Worm (Caenorhabditis elegans) whole organism, young adult: ENCODE data around the gene K08H2.10.

ENCODE experiments used
- B0261.1 ChIP-seq: sonication (generic microtip); optimal IDR thresholded peaks from 2 replicates; lab custom pipeline; 2016; ENCODE audit warnings: mild to moderate bottlenecking, missing genetic modification characterization, moderate library complexity, missing compliant biosample characterization
- F22D6.2 ChIP-seq: sonication (generic microtip); optimal IDR thresholded peaks from 2 replicates; lab custom pipeline; 2016; ENCODE audit warnings: mild to moderate bottlenecking, missing genetic modification characterization, missing compliant biosample characterization
- F37B4.10 ChIP-seq: fragments of 200-800 bp; sonication (Bioruptor generic); IDR thresholded peaks from 2 replicates; pipeline ENCODE4 v1.3.6; 2022; ENCODE audit warnings: missing genetic modification characterization, missing compliant biosample characterization
- F55B11.4 ChIP-seq: sonication (generic microtip); optimal IDR thresholded peaks from 2 replicates; lab custom pipeline; 2016; ENCODE audit warnings: missing compliant biosample characterization, missing genetic modification characterization, borderline replicate concordance; ENCODE audit not compliant: insufficient read depth
- F57C9.4 ChIP-seq: sonication (generic microtip); optimal IDR thresholded peaks from 2 replicates; lab custom pipeline; 2017; ENCODE audit warnings: mild to moderate bottlenecking, missing genetic modification characterization, missing compliant biosample characterization
- K12H6.12 ChIP-seq: fragments of 200-800 bp; sonication (Bioruptor generic); optimal IDR thresholded peaks from 2 replicates; lab custom pipeline; 2018; ENCODE audit warnings: mild to moderate bottlenecking, missing genetic modification characterization, missing compliant biosample characterization
- Y53G8AR.9 ChIP-seq: fragments of 200-800 bp; sonication (Bioruptor generic); conservative IDR thresholded peaks from 2 replicates; pipeline ENCODE4 v1.3.6; 2022; ENCODE audit warnings: missing genetic modification reagents, missing genetic modification characterization, missing compliant biosample characterization
- Y95B8A.8 ChIP-seq: fragments of 200-800 bp; sonication (Bioruptor generic); IDR thresholded peaks from 2 replicates; pipeline ENCODE4 v1.3.6; 2022; ENCODE audit warnings: missing genetic modification reagents, missing genetic modification characterization, missing compliant biosample characterization
- akir-1 ChIP-seq: fragments of 200-800 bp; sonication (Bioruptor generic); optimal IDR thresholded peaks from 2 replicates; lab custom pipeline; 2018; ENCODE audit warnings: mild to moderate bottlenecking, missing genetic modification characterization, moderate library complexity, missing compliant biosample characterization
- bed-1 ChIP-seq: fragments of 200-800 bp; sonication (Bioruptor generic); IDR thresholded peaks from 2 replicates; pipeline ENCODE4 v1.3.6; 2022; ENCODE audit warnings: missing genetic modification reagents, missing genetic modification characterization, missing compliant biosample characterization
- bed-2 ChIP-seq: fragments of 200-800 bp; sonication (Bioruptor generic); IDR thresholded peaks from 2 replicates; pipeline ENCODE4 v1.3.6; 2022; ENCODE audit warnings: missing genetic modification reagents, missing genetic modification characterization, missing compliant biosample characterization
- ceh-27 ChIP-seq: fragments of 200-800 bp; sonication (Bioruptor generic); optimal IDR thresholded peaks from 2 replicates; lab custom pipeline; 2018; ENCODE audit warnings: mild to moderate bottlenecking, missing genetic modification characterization, moderate library complexity, missing compliant biosample characterization
- ceh-58 ChIP-seq: fragments of 200-800 bp; sonication (Bioruptor generic); IDR thresholded peaks from 2 replicates; pipeline ENCODE4 v1.3.6; 2022; ENCODE audit warnings: missing genetic modification characterization, missing compliant biosample characterization
- ceh-91 ChIP-seq: fragments of 200-800 bp; sonication (Bioruptor generic); IDR thresholded peaks from 2 replicates; pipeline ENCODE4 v1.3.6; 2022; ENCODE audit warnings: missing genetic modification reagents, missing genetic modification characterization, missing compliant biosample characterization
- chd-7 ChIP-seq: sonication (generic microtip); optimal IDR thresholded peaks from 2 replicates; lab custom pipeline; 2016; ENCODE audit warnings: mild to moderate bottlenecking, missing genetic modification characterization, moderate library complexity, missing compliant biosample characterization
- die-1 ChIP-seq: sonication (generic microtip); optimal IDR thresholded peaks from 2 replicates; lab custom pipeline; 2016; ENCODE audit warnings: missing genotype, mild to moderate bottlenecking, missing genetic modification characterization, missing compliant biosample characterization
- efl-1 ChIP-seq: fragments of 150-350 bp; optimal IDR thresholded peaks from 2 replicates; lab custom pipeline; 2014; ENCODE audit warnings: missing biosample characterization, missing genetic modification reagents, missing genetic modification characterization
- egl-18 ChIP-seq: fragments of 200-800 bp; sonication (Bioruptor generic); IDR thresholded peaks from 2 replicates; pipeline ENCODE4 v1.3.6; 2022; ENCODE audit warnings: missing genetic modification reagents, missing genetic modification characterization, missing compliant biosample characterization
- egrh-3 ChIP-seq: fragments of 200-800 bp; sonication (Bioruptor generic); IDR thresholded peaks from 2 replicates; pipeline ENCODE4 v1.3.6; 2022; ENCODE audit warnings: missing genetic modification reagents, missing genetic modification characterization, missing compliant biosample characterization
- hmg-1.2 ChIP-seq: fragments of 200-800 bp; sonication (Bioruptor generic); IDR thresholded peaks from 2 replicates; pipeline ENCODE4 v1.3.6; 2022; ENCODE audit warnings: missing genetic modification reagents, missing genetic modification characterization, missing compliant biosample characterization
- lin-26 ChIP-seq: fragments of 200-800 bp; sonication (Bioruptor generic); IDR thresholded peaks from 2 replicates; pipeline ENCODE4 v1.3.6; 2022; ENCODE audit warnings: missing genetic modification reagents, missing genetic modification characterization, missing compliant biosample characterization
- lsy-27 ChIP-seq: sonication (generic microtip); optimal IDR thresholded peaks from 2 replicates; lab custom pipeline; 2017; ENCODE audit warnings: missing genetic modification characterization, mild to moderate bottlenecking, missing compliant biosample characterization, antibody characterized with exemption, missing genotype, borderline replicate concordance; ENCODE audit not compliant: insufficient read depth
- madf-6 ChIP-seq: fragments of 200-800 bp; sonication (Bioruptor generic); IDR thresholded peaks from 2 replicates; pipeline ENCODE4 v1.3.6; 2022; ENCODE audit warnings: missing genetic modification reagents, missing genetic modification characterization, missing compliant biosample characterization
- madf-8 ChIP-seq: fragments of 200-800 bp; sonication (Bioruptor generic); conservative IDR thresholded peaks from 2 replicates; pipeline ENCODE4 v1.3.6; 2022; ENCODE audit warnings: missing genetic modification reagents, missing genetic modification characterization, missing compliant biosample characterization
- nfya-2 ChIP-seq: fragments of 200-800 bp; sonication (Bioruptor generic); IDR thresholded peaks from 2 replicates; pipeline ENCODE4 v1.3.6; 2022; ENCODE audit warnings: missing genetic modification reagents, missing genetic modification characterization, missing compliant biosample characterization
- nhr-120 ChIP-seq: fragments of 200-800 bp; sonication (Bioruptor generic); IDR thresholded peaks from 2 replicates; pipeline ENCODE4 v1.3.6; 2022; ENCODE audit warnings: missing genetic modification characterization, missing compliant biosample characterization
- nhr-80 ChIP-seq: sonication (generic microtip); optimal IDR thresholded peaks from 2 replicates; lab custom pipeline; 2016; ENCODE audit warnings: missing genetic modification characterization, missing compliant biosample characterization
- nhr-90 ChIP-seq: sonication (generic microtip); optimal IDR thresholded peaks from 2 replicates; lab custom pipeline; 2016; ENCODE audit warnings: missing genotype, mild to moderate bottlenecking, missing genetic modification characterization, missing compliant biosample characterization
- tbp1 ChIP-seq: fragments of 200-800 bp; sonication (Bioruptor generic); optimal IDR thresholded peaks from 2 replicates; lab custom pipeline; 2018; ENCODE audit warnings: mild to moderate bottlenecking, missing genetic modification characterization, missing compliant biosample characterization
- tlf-1 ChIP-seq: fragments of 200-800 bp; sonication (Bioruptor generic); optimal IDR thresholded peaks from 2 replicates; lab custom pipeline; 2018; ENCODE audit warnings: mild to moderate bottlenecking, missing genetic modification characterization, missing compliant biosample characterization
- zfh-2 ChIP-seq: fragments of 200-800 bp; sonication (Bioruptor generic); conservative IDR thresholded peaks from 2 replicates; pipeline ENCODE4 v1.3.6; 2022; ENCODE audit warnings: missing genetic modification reagents, missing genetic modification characterization, missing compliant biosample characterization
- zim-3 ChIP-seq: sonication (generic microtip); optimal IDR thresholded peaks from 2 replicates; lab custom pipeline; 2017; ENCODE audit warnings: mild to moderate bottlenecking, missing genetic modification characterization, moderate library complexity, missing compliant biosample characterization
- ztf-22 ChIP-seq: fragments of 200-800 bp; sonication (Bioruptor generic); optimal IDR thresholded peaks from 2 replicates; lab custom pipeline; 2018; ENCODE audit warnings: mild to moderate bottlenecking, missing genetic modification characterization, moderate library complexity, missing compliant biosample characterization
- ztf-26 ChIP-seq: sonication (generic microtip); optimal IDR thresholded peaks from 2 replicates; lab custom pipeline; 2017; ENCODE audit warnings: missing genetic modification characterization, missing compliant biosample characterization

K08H2.10 gene

DNA sequence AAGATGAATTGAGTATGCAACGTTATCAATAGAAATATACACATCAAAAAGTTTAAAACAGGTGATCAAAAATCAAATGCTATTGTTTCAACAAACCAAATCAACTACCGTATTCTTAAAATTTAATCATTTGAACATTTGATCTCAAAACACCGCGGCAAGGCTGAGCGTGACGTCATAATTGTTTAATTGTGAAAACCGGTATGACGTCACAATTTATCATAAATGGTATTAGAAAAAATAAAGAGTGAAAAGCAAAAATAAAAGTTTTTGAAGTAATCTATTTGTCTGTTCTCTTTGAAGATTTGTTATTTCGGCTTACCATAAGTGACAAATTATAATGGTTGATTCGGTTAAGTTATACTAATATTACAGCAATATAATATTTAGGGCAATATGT is 29.8 kb upstream of the K08H2.10 start:
- TF ChIP-seq zim-3 (tag; lab: Kevin White, UChicago): no peak
- TF ChIP-seq, all 124 proteins: peak for 0

DNA sequence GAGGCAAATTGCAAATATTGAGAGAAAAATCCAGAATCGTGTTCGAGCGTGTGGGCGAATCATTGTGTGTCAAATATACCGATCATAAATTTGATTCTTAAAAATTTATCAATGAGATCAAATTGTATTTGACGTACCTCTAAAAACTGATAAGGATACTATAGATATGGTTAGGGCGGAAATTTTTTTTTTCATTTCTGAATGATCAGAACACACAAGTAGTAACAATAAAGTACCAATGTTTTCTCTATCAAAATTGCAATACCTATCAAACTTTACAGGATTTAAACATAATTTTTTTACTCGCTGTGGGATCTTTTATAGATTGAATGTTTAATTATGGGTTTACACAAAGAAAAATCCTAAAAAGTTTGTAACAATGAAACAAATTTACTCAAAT is 25.3 kb upstream of the K08H2.10 start, which contains the start of gene bgnt-1.5:
TSS of gene bgnt-1.5 (minus strand) at position 101 of the 400 bp plus-strand sequence.
- TF ChIP-seq lin-26 (GFP tag; lab: Robert Waterston, UW) (no peak), Y95B8A.8 (GFP tag; lab: Robert Waterston, UW) (no peak), F57C9.4 (tag; lab: Kevin White, UChicago) (no peak), F22D6.2 (tag; lab: Kevin White, UChicago) (no peak), bed-2 (no peak), hmg-1.2 (GFP tag; lab: Robert Waterston, UW) (no peak), F55B11.4 (tag; lab: Kevin White, UChicago) (no peak)

DNA sequence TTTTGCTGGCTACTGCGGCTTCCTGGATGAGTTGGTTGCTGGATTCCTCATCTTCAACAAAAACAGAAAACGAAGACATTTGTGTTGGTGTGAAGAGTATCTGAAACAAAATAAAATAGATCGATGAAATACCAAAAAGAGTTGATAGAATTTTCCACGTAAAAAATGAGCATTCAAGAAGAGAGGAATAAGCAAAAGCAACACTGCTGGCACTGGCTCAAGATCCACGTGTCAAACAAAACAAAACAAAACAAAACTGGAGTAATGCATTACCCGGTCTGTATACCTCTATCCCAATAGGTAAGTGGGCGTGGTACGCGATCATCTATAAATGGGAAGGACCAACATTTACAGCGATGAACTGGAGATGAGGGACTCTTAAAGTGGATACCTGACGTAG is 22.7 kb upstream of the K08H2.10 start, which contains the start of gene K08H2.2:
TSS of gene K08H2.2 (minus strand) at position 101 of the 400 bp plus-strand sequence.
- TF ChIP-seq egrh-3 (GFP tag; lab: Robert Waterston, UW): no peak
- no peak for TF ChIP-seq nfya-2 (GFP tag; lab: Robert Waterston, UW)

DNA sequence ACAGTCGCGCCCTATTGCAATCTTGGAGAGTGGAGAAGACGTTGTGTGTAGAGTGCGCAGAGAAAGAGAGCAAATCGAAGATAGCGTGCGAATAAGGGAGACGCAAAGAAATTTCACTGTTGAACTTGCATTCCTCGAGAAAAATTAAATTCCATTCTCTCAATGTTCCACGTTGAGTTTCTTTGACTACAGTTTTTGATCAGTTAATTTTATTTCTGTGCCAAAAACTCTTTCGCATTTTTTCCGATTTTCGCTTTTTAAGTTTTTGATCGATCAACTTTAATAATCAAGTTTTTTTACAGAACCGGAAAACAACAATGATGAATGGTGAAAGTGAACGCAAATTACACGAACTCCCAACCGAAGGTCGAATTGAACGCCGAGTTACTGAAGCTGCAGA is 20.5 kb upstream of the K08H2.10 start, which contains the start of gene K08H2.3:
TSS of gene K08H2.3 (plus strand) at position 301 of the 400 bp plus-strand sequence.
- no peak for TF ChIP-seq tlf-1 (GFP tag; lab: Kevin White, UChicago)
- TF ChIP-seq chd-7 (tag; lab: Kevin White, UChicago): no peak
- no peak for TF ChIP-seq akir-1 (GFP tag; lab: Kevin White, UChicago)
- no peak for TF ChIP-seq efl-1 (GFP tag; lab: Kevin White, UChicago)
- no peak for TF ChIP-seq nhr-120 (GFP tag; lab: Robert Waterston, UW)
- no peak for TF ChIP-seq ceh-58 (GFP tag; lab: Robert Waterston, UW)
- no peak for TF ChIP-seq K12H6.12 (tag; lab: Kevin White, UChicago)
- TF ChIP-seq F37B4.10: no peak
- no peak for TF ChIP-seq nhr-90
- no peak for TF ChIP-seq madf-6 (GFP tag; lab: Robert Waterston, UW)
- no peak for TF ChIP-seq die-1
- TF ChIP-seq lsy-27 (tag; lab: Kevin White, UChicago): no peak
- no peak for TF ChIP-seq ztf-22 (GFP tag; lab: Kevin White, UChicago)
- TF ChIP-seq Y53G8AR.9 (GFP tag; lab: Robert Waterston, UW): no peak
- no peak for TF ChIP-seq nhr-80 (tag; lab: Kevin White, UChicago)
- TF ChIP-seq F22D6.2 (tag; lab: Kevin White, UChicago): no peak
- no peak for TF ChIP-seq madf-8 (GFP tag; lab: Robert Waterston, UW)
- TF ChIP-seq bed-1 (GFP tag; lab: Robert Waterston, UW): no peak

DNA sequence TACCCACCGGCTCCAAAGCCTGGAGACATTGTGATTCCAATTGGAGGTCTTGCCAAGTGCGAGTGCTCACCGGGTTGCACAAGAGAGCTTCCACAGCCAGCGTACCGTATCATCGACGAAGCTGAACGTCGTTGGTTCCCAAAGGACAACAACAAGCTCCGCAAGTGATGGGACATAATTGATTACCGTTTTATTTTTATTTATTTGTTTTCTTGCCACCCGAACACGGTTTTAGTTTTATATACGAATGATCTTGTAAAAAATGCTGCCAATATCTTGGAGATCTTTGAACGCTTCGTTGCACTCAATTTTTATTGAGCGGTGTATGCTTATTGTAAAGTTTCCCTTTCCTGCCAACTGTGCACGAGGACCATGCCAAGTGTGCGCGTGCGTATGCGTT is 19.4 kb upstream of the K08H2.10 start, which contains the start of gene K08H2.4:
TSS of gene K08H2.4 (plus strand) at position 301 of the 400 bp plus-strand sequence.
- TF ChIP-seq B0261.1 (tag; lab: Kevin White, UChicago) (no peak), madf-8 (GFP tag; lab: Robert Waterston, UW) (no peak)

DNA sequence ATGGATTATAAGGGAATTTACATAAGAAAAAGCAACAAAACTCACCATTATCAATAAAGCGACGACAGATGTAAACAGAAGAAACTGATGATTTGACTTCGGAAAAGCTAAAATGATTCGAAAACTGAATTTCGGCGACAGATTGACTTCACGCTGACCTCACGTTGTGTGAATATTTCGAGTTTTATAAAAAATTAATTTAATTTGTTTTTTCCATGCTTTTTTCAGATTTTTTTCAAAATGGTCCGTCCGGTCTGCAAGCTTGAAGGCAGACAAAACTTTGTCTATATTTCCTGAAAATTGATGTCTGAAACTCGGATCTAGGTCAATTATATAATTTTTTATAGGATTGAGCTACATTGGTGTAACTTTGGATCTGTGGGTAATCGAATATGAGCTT is 15.4 kb upstream of the K08H2.10 start, which contains the start of gene K08H2.5:
TSS of gene K08H2.5 (minus strand) at position 101 of the 400 bp plus-strand sequence.
- TF ChIP-seq egl-18 (GFP tag; lab: Robert Waterston, UW): no peak
- TF ChIP-seq zfh-2: no peak
- TF ChIP-seq ceh-91 (GFP tag; lab: Robert Waterston, UW): no peak
- no peak for TF ChIP-seq bed-1 (GFP tag; lab: Robert Waterston, UW)
- no peak for TF ChIP-seq ceh-27 (GFP tag; lab: Kevin White, UChicago)
- no peak for TF ChIP-seq F55B11.4 (tag; lab: Kevin White, UChicago)
- no peak for TF ChIP-seq B0261.1 (tag; lab: Kevin White, UChicago)
- no peak for TF ChIP-seq tbp1 (GFP tag; lab: Kevin White, UChicago)
- no peak for TF ChIP-seq ztf-26 (tag; lab: Kevin White, UChicago)
